Fruit fly (Drosophila melanogaster): Measurements from ENCODE around the gene CG16753.

- no peak for TF ChIP-seq Myc (optimal IDR thresholded peaks at IDR 0.05)
- no peak for TF ChIP-seq Sin3A (optimal IDR thresholded peaks at IDR 0.05)
- no peak for TF ChIP-seq insv (optimal IDR thresholded peaks at IDR 0.05)
- TF ChIP-seq h (optimal IDR thresholded peaks at IDR 0.05) = no peak
- TF ChIP-seq psq (optimal IDR thresholded peaks at IDR 0.05) = no peak
Measured at dm6 chr3L:3101157-3101556, 46.3 kb downstream of the CG16753 start.

Measured in Kc167 (cell line).